Worm (Caenorhabditis elegans) whole organism, L2 larva: ENCODE results near the gene ZK596.3.

ENCODE experiments used
- blmp-1 ChIP-seq: sonication (generic microtip); optimal IDR thresholded peaks from 2 replicates; lab custom pipeline; 2017; ENCODE audit warnings: missing genetic modification characterization, mild to moderate bottlenecking, missing compliant biosample characterization, antibody characterized with exemption, moderate library complexity; ENCODE audit not compliant: insufficient read depth
- fos-1 ChIP-seq: fragments of 150-350 bp; optimal IDR thresholded peaks from 2 replicates; lab custom pipeline; 2014; ENCODE audit warnings: missing biosample characterization, missing genetic modification characterization
- skn-1 ChIP-seq: sonication (generic microtip); optimal IDR thresholded peaks from 2 replicates; lab custom pipeline; 2017; ENCODE audit warnings: missing biosample characterization, missing genetic modification characterization
- snpc-4 ChIP-seq: fragments of 150-350 bp; optimal IDR thresholded peaks from 2 replicates; lab custom pipeline; 2014; ENCODE audit warnings: missing biosample characterization, missing genetic modification characterization

DNA sequence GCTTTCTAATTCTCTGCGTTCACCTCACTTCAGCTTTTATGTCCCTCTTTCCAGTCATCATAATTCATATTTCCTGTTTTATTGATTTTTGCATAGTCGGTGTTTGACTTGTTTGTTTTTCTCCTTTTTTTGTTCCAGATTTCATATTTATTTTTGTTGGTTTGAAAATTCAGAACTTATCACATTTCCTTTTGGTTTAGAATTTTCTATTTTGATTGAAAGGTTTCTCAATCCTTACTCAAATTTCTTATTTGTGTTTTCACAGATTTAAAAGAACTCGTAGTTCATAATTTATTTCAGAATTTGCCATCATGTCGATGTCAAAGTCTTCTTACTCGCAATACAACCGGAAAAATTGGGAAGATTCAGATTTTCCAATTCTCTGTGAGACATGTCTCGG, 43.1 kb downstream of the ZK596.3 start, which contains the start of gene rbm-22:
- TF ChIP-seq blmp-1 (tag; lab: Kevin White, UChicago): no peak
- TF ChIP-seq snpc-4 (tag; lab: Kevin White, UChicago): no peak
- TF ChIP-seq fos-1 (tag; lab: Kevin White, UChicago): no peak
- TF ChIP-seq skn-1 (tag; lab: Kevin White, UChicago): no peak
